Worm (Caenorhabditis elegans) whole organism, late embryonic: ENCODE results near the gene shpk-1.

Experiments
- F13H6.1 ChIP-seq: sonication (generic microtip); optimal IDR thresholded peaks from 2 replicates; lab custom pipeline; 2016; ENCODE audit warnings: missing genetic modification characterization, missing compliant biosample characterization
- ama-1 ChIP-seq: fragments of 150-350 bp; optimal IDR thresholded peaks from 2 replicates; lab custom pipeline; 2014
- ceh-19 ChIP-seq: fragments of 200-800 bp; sonication (Bioruptor generic); optimal IDR thresholded peaks from 2 replicates; lab custom pipeline; 2018; ENCODE audit warnings: mild to moderate bottlenecking, missing genetic modification characterization, missing compliant biosample characterization
- ets-4 ChIP-seq: sonication (generic microtip); optimal IDR thresholded peaks from 2 replicates; lab custom pipeline; 2016; ENCODE audit warnings: missing genetic modification characterization, missing compliant biosample characterization
- gmeb-2 ChIP-seq: sonication (generic microtip); optimal IDR thresholded peaks from 2 replicates; lab custom pipeline; 2016; ENCODE audit warnings: missing genetic modification characterization, inconsistent platforms, missing compliant biosample characterization
- nfya-1 ChIP-seq: sonication (generic microtip); optimal IDR thresholded peaks from 2 replicates; lab custom pipeline; 2017; ENCODE audit warnings: missing genetic modification characterization, mild to moderate bottlenecking, missing compliant biosample characterization, antibody characterized with exemption, moderate library complexity
- pqm-1 ChIP-seq: sonication (generic microtip); optimal IDR thresholded peaks from 2 replicates; lab custom pipeline; 2016; ENCODE audit warnings: missing genetic modification characterization, missing compliant biosample characterization
- tbx-2 ChIP-seq: sonication (generic microtip); optimal IDR thresholded peaks from 2 replicates; lab custom pipeline; 2016; ENCODE audit warnings: missing genetic modification characterization, missing compliant biosample characterization
- zip-5 ChIP-seq: sonication (generic microtip); optimal IDR thresholded peaks from 2 replicates; lab custom pipeline; 2016; ENCODE audit warnings: missing genetic modification characterization, missing compliant biosample characterization

DNA sequence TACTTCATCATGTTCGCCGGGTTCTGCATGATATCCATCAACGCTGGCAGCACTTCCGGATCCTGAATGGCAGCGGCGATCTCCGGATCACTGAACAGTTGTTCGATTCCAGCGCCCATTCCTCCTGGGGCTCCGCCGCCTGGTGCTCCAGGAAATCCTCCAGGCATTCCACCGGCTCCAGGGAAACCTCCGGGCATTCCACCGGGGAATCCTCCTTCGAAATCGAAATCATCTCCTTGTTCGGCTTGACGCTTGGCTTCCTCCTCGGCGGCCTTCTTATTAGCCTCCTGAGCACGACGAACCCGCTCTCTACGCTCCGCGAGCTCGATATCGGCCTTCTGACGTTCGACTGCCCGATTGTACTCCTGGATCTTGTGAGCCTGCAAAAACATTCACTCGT lies 7.7 kb downstream of the shpk-1 start:
- TF ChIP-seq zip-5 (tag; lab: Kevin White, UChicago) (no peak), pqm-1 (no peak), nfya-1 (tag; lab: Kevin White, UChicago) (no peak), ceh-19 (GFP tag; lab: Kevin White, UChicago) (no peak), gmeb-2 (no peak), ama-1 (lab: Kevin White, UChicago) (no peak), ets-4 (tag; lab: Kevin White, UChicago) (no peak), F13H6.1 (no peak), tbx-2 (tag; lab: Kevin White, UChicago) (no peak)
